Fruit fly (Drosophila melanogaster) whole organism, embryonic: ENCODE data around the gene CG42660.
A peak's percentile ranks its signal among the peaks of the same experiment; 100 is the strongest.

Experiments used
- Adf1 ChIP-seq: fragments of 200-800 bp; sonication (Bioruptor generic); IDR thresholded peaks from 2 replicates; pipeline ENCODE4 v1.3.6; 2022; ENCODE audit warnings: missing biosample characterization, missing genetic modification characterization
- Asciz ChIP-seq: fragments of 200-800 bp; sonication (Bioruptor generic); optimal IDR thresholded peaks from 2 replicates; lab custom pipeline; 2017; ENCODE audit warnings: missing biosample characterization, mild to moderate bottlenecking, missing genetic modification characterization, missing genetic modification reagents
- Atf6 ChIP-seq: fragments of 200-800 bp; sonication (Bioruptor generic); IDR thresholded peaks from 2 replicates; pipeline ENCODE4 v1.3.6; 2022; ENCODE audit warnings: missing biosample characterization, missing genetic modification characterization
- Bteb2 ChIP-seq: fragments of 200-800 bp; sonication (Bioruptor generic); optimal IDR thresholded peaks from 2 replicates; lab custom pipeline; 2016; ENCODE audit warnings: missing biosample characterization, missing genetic modification characterization
- CG11504 ChIP-seq: fragments of 200-800 bp; sonication (Bioruptor generic); optimal IDR thresholded peaks from 3 replicates; lab custom pipeline; 2019; ENCODE audit warnings: missing biosample characterization, mild to moderate bottlenecking, missing genetic modification characterization, moderate library complexity
- CG11696 ChIP-seq: fragments of 200-800 bp; sonication (Bioruptor generic); IDR thresholded peaks from 2 replicates; pipeline ENCODE4 v1.3.6; 2022; ENCODE audit warnings: missing biosample characterization, missing genetic modification characterization
- CG12071 ChIP-seq: fragments of 200-800 bp; sonication (Bioruptor generic); optimal IDR thresholded peaks from 3 replicates; lab custom pipeline; 2018; ENCODE audit warnings: missing biosample characterization, mild to moderate bottlenecking, missing genetic modification characterization
- CG13123 ChIP-seq: fragments of 200-800 bp; sonication (Bioruptor generic); optimal IDR thresholded peaks from 2 replicates; lab custom pipeline; 2016; ENCODE audit warnings: missing biosample characterization, missing genetic modification characterization
- CG13894 ChIP-seq: fragments of 200-800 bp; sonication (Bioruptor generic); optimal IDR thresholded peaks from 3 replicates; lab custom pipeline; 2018; ENCODE audit warnings: missing biosample characterization, mild to moderate bottlenecking, missing genetic modification characterization, moderate library complexity
- CG15269 ChIP-seq: fragments of 200-800 bp; sonication (Bioruptor generic); optimal IDR thresholded peaks from 2 replicates; lab custom pipeline; 2018; ENCODE audit warnings: missing biosample characterization, mild to moderate bottlenecking, missing genetic modification characterization, moderate library complexity
- CG15601 ChIP-seq: fragments of 200-800 bp; sonication (Bioruptor generic); optimal IDR thresholded peaks from 3 replicates; lab custom pipeline; 2019; ENCODE audit warnings: missing biosample characterization, mild to moderate bottlenecking, missing genetic modification characterization, moderate library complexity
- CG17186 ChIP-seq: fragments of 200-800 bp; sonication (Bioruptor generic); optimal IDR thresholded peaks from 3 replicates; lab custom pipeline; 2017; ENCODE audit warnings: missing biosample characterization, missing genetic modification reagents, missing genetic modification characterization
- CG17912 ChIP-seq: fragments of 200-800 bp; sonication (Bioruptor generic); optimal IDR thresholded peaks from 2 replicates; lab custom pipeline; 2018; ENCODE audit warnings: missing biosample characterization, mild to moderate bottlenecking, missing genetic modification characterization
- CG30020 ChIP-seq: fragments of 200-800 bp; optimal IDR thresholded peaks from 2 replicates; lab custom pipeline; 2019; ENCODE audit warnings: missing biosample characterization, mild to moderate bottlenecking, missing genetic modification characterization, moderate library complexity
- CG3163 ChIP-seq: fragments of 200-800 bp; sonication (Bioruptor generic); optimal IDR thresholded peaks from 3 replicates; lab custom pipeline; 2016; ENCODE audit warnings: missing biosample characterization, missing genetic modification characterization
- CG32767 ChIP-seq: fragments of 200-800 bp; sonication (Bioruptor generic); IDR thresholded peaks from 2 replicates; pipeline ENCODE4 v1.3.6; 2022; ENCODE audit warnings: missing biosample characterization, missing genetic modification characterization
- CG3281 ChIP-seq: fragments of 200-800 bp; sonication (Bioruptor generic); optimal IDR thresholded peaks from 3 replicates; lab custom pipeline; 2017; ENCODE audit warnings: missing biosample characterization, mild to moderate bottlenecking, missing genetic modification characterization
- CG42726 ChIP-seq: fragments of 200-800 bp; sonication (Bioruptor generic); IDR thresholded peaks from 2 replicates; pipeline ENCODE4 v1.3.6; 2022; ENCODE audit warnings: missing biosample characterization, missing genetic modification characterization; ENCODE audit not compliant: partially characterized antibody
- CG43689 ChIP-seq: fragments of 200-800 bp; sonication (Bioruptor generic); IDR thresholded peaks from 2 replicates; pipeline ENCODE4 v1.3.6; 2022; ENCODE audit warnings: missing biosample characterization, missing genetic modification characterization
- CG6683 ChIP-seq: fragments of 200-800 bp; sonication (Bioruptor generic); optimal IDR thresholded peaks from 2 replicates; lab custom pipeline; 2017; ENCODE audit warnings: missing biosample characterization, mild to moderate bottlenecking, missing genetic modification characterization, missing genetic modification reagents
- CG6689 ChIP-seq: fragments of 200-800 bp; sonication (Bioruptor generic); IDR thresholded peaks from 2 replicates; pipeline ENCODE4 v1.3.6; 2022; ENCODE audit warnings: missing biosample characterization, missing genetic modification characterization
- CG6854 ChIP-seq: fragments of 200-800 bp; sonication (Bioruptor generic); optimal IDR thresholded peaks from 3 replicates; lab custom pipeline; 2017; ENCODE audit warnings: missing biosample characterization, mild to moderate bottlenecking, missing genetic modification characterization
- CG7987 ChIP-seq: fragments of 200-800 bp; sonication (Bioruptor generic); optimal IDR thresholded peaks from 2 replicates; lab custom pipeline; 2018; ENCODE audit warnings: missing biosample characterization, mild to moderate bottlenecking, missing genetic modification characterization, moderate library complexity
- CG8478 ChIP-seq: fragments of >200 bp; optimal IDR thresholded peaks from 2 replicates; lab custom pipeline; 2018
- CG9727 ChIP-seq: fragments of 200-800 bp; sonication (Bioruptor generic); optimal IDR thresholded peaks from 3 replicates; lab custom pipeline; 2017; ENCODE audit warnings: missing biosample characterization, mild to moderate bottlenecking, missing genetic modification characterization
- HLH54F ChIP-seq: fragments of 200-800 bp; sonication (Bioruptor generic); optimal IDR thresholded peaks from 3 replicates; lab custom pipeline; 2016; ENCODE audit warnings: missing biosample characterization, missing genetic modification characterization
- HmgZ ChIP-seq: fragments of 200-800 bp; sonication (Bioruptor generic); optimal IDR thresholded peaks from 2 replicates; lab custom pipeline; 2018; ENCODE audit warnings: missing biosample characterization, mild to moderate bottlenecking, missing genetic modification characterization
- Kr ChIP-seq: fragments of 200-800 bp; sonication (Bioruptor generic); optimal IDR thresholded peaks from 2 replicates; lab custom pipeline; 2017; ENCODE audit warnings: missing biosample characterization, mild to moderate bottlenecking, missing genetic modification characterization
- Lhr ChIP-seq: fragments of 200-800 bp; sonication (Bioruptor generic); optimal IDR thresholded peaks from 3 replicates; lab custom pipeline; 2017; ENCODE audit warnings: mild to moderate bottlenecking, missing biosample characterization, missing genetic modification reagents, missing genetic modification characterization
- Mes4 ChIP-seq: fragments of 200-800 bp; sonication (Bioruptor generic); optimal IDR thresholded peaks from 2 replicates; lab custom pipeline; 2016; ENCODE audit warnings: missing biosample characterization, missing genetic modification characterization
- NK7.1 ChIP-seq: fragments of 200-800 bp; sonication (Bioruptor generic); optimal IDR thresholded peaks from 3 replicates; lab custom pipeline; 2016; ENCODE audit warnings: missing biosample characterization, missing genetic modification characterization
- Trl ChIP-seq, 3 experiments: fragments of >200 bp in 2 of 3; fragments of 200-800 bp in 1 of 3; sonication (Bioruptor generic) in 1 of 3; optimal IDR thresholded peaks; 2 replicates in 1 of 3; 3 replicates in 2 of 3; lab custom pipeline; 2016 to 2017; ENCODE audit warnings: missing biosample characterization in 1 of 3, missing genetic modification characterization in 1 of 3
- Usf ChIP-seq: fragments of 200-800 bp; sonication (Bioruptor generic); optimal IDR thresholded peaks from 2 replicates; lab custom pipeline; 2017; ENCODE audit warnings: missing genotype, missing biosample characterization, missing genetic modification characterization
- Xrp1 ChIP-seq: fragments of 200-800 bp; sonication (Bioruptor generic); IDR thresholded peaks from 2 replicates; pipeline ENCODE4 v1.3.6; 2022; ENCODE audit warnings: missing biosample characterization, missing genetic modification characterization
- ab ChIP-seq: fragments of 200-800 bp; sonication (Bioruptor generic); optimal IDR thresholded peaks from 2 replicates; lab custom pipeline; 2016; ENCODE audit warnings: missing biosample characterization, missing genetic modification characterization
- ara ChIP-seq: fragments of 200-800 bp; sonication (Bioruptor generic); IDR thresholded peaks from 2 replicates; pipeline ENCODE4 v1.3.6; 2022; ENCODE audit warnings: missing biosample characterization, missing genetic modification characterization
- bcd ChIP-seq: fragments of 200-800 bp; sonication (Bioruptor generic); optimal IDR thresholded peaks from 2 replicates; lab custom pipeline; 2017; ENCODE audit warnings: missing biosample characterization, mild to moderate bottlenecking, missing genetic modification characterization
- cas ChIP-seq: fragments of 200-800 bp; sonication (Bioruptor generic); IDR thresholded peaks from 2 replicates; pipeline ENCODE4 v1.3.6; 2022; ENCODE audit warnings: missing biosample characterization, missing genetic modification characterization
- cato ChIP-seq: fragments of 200-800 bp; sonication (Bioruptor generic); optimal IDR thresholded peaks from 2 replicates; lab custom pipeline; 2016; ENCODE audit warnings: missing biosample characterization, missing genetic modification characterization, borderline replicate concordance
- dan ChIP-seq: fragments of 200-800 bp; sonication (Bioruptor generic); IDR thresholded peaks from 2 replicates; pipeline ENCODE4 v1.3.6; 2022; ENCODE audit warnings: missing biosample characterization, missing genetic modification characterization
- danr ChIP-seq: fragments of 200-800 bp; sonication (Bioruptor generic); IDR thresholded peaks from 2 replicates; pipeline ENCODE4 v1.3.6; 2022; ENCODE audit warnings: missing biosample characterization, missing genetic modification characterization
- dysf ChIP-seq: fragments of 200-800 bp; sonication (Bioruptor generic); IDR thresholded peaks from 3 replicates; pipeline ENCODE4 v1.3.6; 2022; ENCODE audit warnings: missing biosample characterization, missing genetic modification characterization
- en ChIP-seq: fragments of 200-800 bp; sonication (Bioruptor generic); optimal IDR thresholded peaks from 2 replicates; lab custom pipeline; 2016; ENCODE audit warnings: missing biosample characterization, missing genetic modification characterization
- fd3F ChIP-seq: fragments of 200-800 bp; sonication (Bioruptor generic); optimal IDR thresholded peaks from 2 replicates; lab custom pipeline; 2018; ENCODE audit warnings: missing biosample characterization, mild to moderate bottlenecking, missing genetic modification characterization, moderate library complexity
- gsb ChIP-seq: fragments of 200-800 bp; sonication (Bioruptor generic); IDR thresholded peaks from 2 replicates; pipeline ENCODE4 v1.3.6; 2022; ENCODE audit warnings: missing biosample characterization, missing genetic modification characterization
- nau ChIP-seq: fragments of 200-800 bp; sonication (Bioruptor generic); optimal IDR thresholded peaks from 3 replicates; lab custom pipeline; 2017; ENCODE audit warnings: missing biosample characterization, mild to moderate bottlenecking, missing genetic modification characterization, missing genetic modification reagents
- nerfin-2 ChIP-seq: fragments of 200-800 bp; sonication (Bioruptor generic); IDR thresholded peaks from 2 replicates; pipeline ENCODE4 v1.3.6; 2022; ENCODE audit warnings: missing biosample characterization, missing genetic modification characterization; ENCODE audit not compliant: partially characterized antibody
- pnt ChIP-seq: fragments of 200-800 bp; sonication (Bioruptor generic); optimal IDR thresholded peaks from 3 replicates; lab custom pipeline; 2016; ENCODE audit warnings: missing biosample characterization, missing genetic modification characterization
- prd ChIP-seq, 3 experiments: fragments of >200 bp in 2 of 3; fragments of 200-800 bp in 1 of 3; sonication (Bioruptor generic) in 1 of 3; optimal IDR thresholded peaks in 2 of 3; IDR thresholded peaks in 1 of 3; 2 replicates in 2 of 3; 3 replicates in 1 of 3; pipeline versions ENCODE4 v1.3.6 to Lab custom; 2017 to 2022; ENCODE audit warnings: missing biosample characterization in 1 of 3, missing genetic modification characterization in 1 of 3
- sens-2 ChIP-seq: fragments of 200-800 bp; sonication (Bioruptor generic); IDR thresholded peaks from 2 replicates; pipeline ENCODE4 v1.3.6; 2022; ENCODE audit warnings: missing biosample characterization, missing genetic modification characterization
- sqz ChIP-seq: fragments of 200-800 bp; sonication (Bioruptor generic); optimal IDR thresholded peaks from 3 replicates; lab custom pipeline; 2018; ENCODE audit warnings: missing biosample characterization, mild to moderate bottlenecking, missing genetic modification characterization

CG42660 gene

DNA sequence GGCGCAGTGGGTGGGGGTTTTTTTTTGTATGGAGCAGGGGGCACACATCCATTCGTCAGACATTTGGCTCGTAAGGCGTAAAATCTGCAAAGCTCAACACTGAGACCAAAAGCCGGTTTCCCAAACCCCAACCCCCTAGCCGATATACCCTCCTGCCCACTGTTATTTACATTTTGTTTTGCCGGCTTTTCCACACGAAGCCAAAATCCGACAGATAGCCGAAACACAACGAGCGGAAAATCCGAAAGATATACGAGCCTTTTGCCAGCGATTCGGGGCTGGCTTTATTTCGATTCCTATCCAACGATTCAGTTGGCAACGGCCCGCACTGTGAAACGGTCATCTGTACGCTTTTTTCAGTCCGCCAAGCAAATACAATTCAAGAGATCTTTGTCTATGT, 41.8 kb upstream of the CG42660 start, which contains the start of gene CG42458 (continued):
- TF ChIP-seq nau (GFP tag; lab: Kevin White, UChicago) (no peak), fd3F (GFP tag; lab: Kevin White, UChicago) (no peak), Kr (GFP tag; lab: Kevin White, UChicago) (no peak), en (GFP tag; lab: Kevin White, UChicago) (no peak), CG42726 (GFP tag; lab: Robert Waterston, UW) (no peak), HmgZ (tag; lab: Kevin White, UChicago) (no peak), Asciz (GFP tag; lab: Kevin White, UChicago) (no peak), dan (GFP tag; lab: Robert Waterston, UW) (no peak), cas (GFP tag; lab: Robert Waterston, UW) (no peak), Adf1 (GFP tag; lab: Robert Waterston, UW) (peak; percentile 38; the same call in 1 of the 2 replicates), Bteb2 (GFP tag; lab: Kevin White, UChicago) (no peak), CG13123 (no peak), CG6854 (GFP tag; lab: Kevin White, UChicago) (no peak), sqz (GFP tag; lab: Kevin White, UChicago) (peak; percentile 54), CG11504 (peak; percentile 72), CG15269 (tag; lab: Kevin White, UChicago) (no peak), CG32767 (GFP tag; lab: Robert Waterston, UW) (no peak), Xrp1 (GFP tag; lab: Robert Waterston, UW) (no peak), CG8478 (lab: Kevin White, UChicago) (no peak), CG30020 (no peak), HLH54F (GFP tag; lab: Kevin White, UChicago) (no peak), NK7.1 (GFP tag; lab: Kevin White, UChicago) (no peak), prd (optimal IDR thresholded peaks at IDR 0.05; lab: Kevin White, UChicago) (no peak), prd (GFP tag; IDR thresholded peaks at IDR 0.05; lab: Robert Waterston, UW) (0 out of 3 replicates have a peak, but pooled peaks have one; percentile 20), CG6683 (GFP tag; lab: Kevin White, UChicago) (no peak), CG13894 (peak; percentile 84), CG3281 (GFP tag; lab: Kevin White, UChicago) (no peak), CG17186 (GFP tag; lab: Kevin White, UChicago) (no peak), CG15601 (tag; lab: Kevin White, UChicago) (no peak), cato (no peak), Trl (optimal IDR thresholded peaks at IDR 0.05; lab: Kevin White, UChicago) (no peak), Trl (GFP tag; optimal IDR thresholded peaks at IDR 0.05; lab: Kevin White, UChicago) (no peak), ara (GFP tag; lab: Robert Waterston, UW) (no peak), Atf6 (GFP tag; lab: Robert Waterston, UW) (no peak), sens-2 (GFP tag; lab: Robert Waterston, UW) (no peak), ab (GFP tag; lab: Kevin White, UChicago) (no peak), nerfin-2 (no peak), Usf (GFP tag; lab: Kevin White, UChicago) (no peak), CG6689 (GFP tag; lab: Robert Waterston, UW) (no peak), gsb (GFP tag; lab: Robert Waterston, UW) (no peak), Lhr (GFP tag; lab: Kevin White, UChicago) (no peak), CG7987 (GFP tag; lab: Kevin White, UChicago) (no peak), CG43689 (GFP tag; lab: Robert Waterston, UW) (no peak), dysf (no peak), bcd (no peak), Mes4 (GFP tag; lab: Kevin White, UChicago) (no peak), CG11696 (GFP tag; lab: Robert Waterston, UW) (no peak), CG17912 (GFP tag; lab: Kevin White, UChicago) (no peak), CG3163 (no peak), danr (no peak), CG9727 (GFP tag; lab: Kevin White, UChicago) (no peak), CG12071 (GFP tag; lab: Kevin White, UChicago) (peak; percentile 1), pnt (no peak)
